Worm (Caenorhabditis elegans) whole organism, late embryonic: Measurements from ENCODE around the gene C40H1.9.
A peak's percentile ranks its signal among the peaks of the same experiment; 100 is the strongest.

Source experiments
- C08G9.2 ChIP-seq: sonication (generic microtip); optimal IDR thresholded peaks from 2 replicates; lab custom pipeline; 2016; ENCODE audit warnings: mild to moderate bottlenecking, missing genetic modification characterization, moderate library complexity, missing compliant biosample characterization
- K02D7.2 ChIP-seq: sonication (generic microtip); optimal IDR thresholded peaks from 2 replicates; lab custom pipeline; 2017; ENCODE audit warnings: mild to moderate bottlenecking, missing genetic modification characterization, missing compliant biosample characterization
- K09A11.1 ChIP-seq: sonication (generic microtip); optimal IDR thresholded peaks from 2 replicates; lab custom pipeline; 2017; ENCODE audit warnings: antibody characterized with exemption, mild to moderate bottlenecking, missing genetic modification characterization, missing compliant biosample characterization; ENCODE audit not compliant: insufficient read depth
- ahr-1 ChIP-seq: sonication (generic microtip); optimal IDR thresholded peaks from 2 replicates; lab custom pipeline; 2016; ENCODE audit warnings: missing genetic modification characterization, missing compliant biosample characterization
- ama-1 ChIP-seq: fragments of 150-350 bp; optimal IDR thresholded peaks from 2 replicates; lab custom pipeline; 2014
- ceh-18 ChIP-seq: sonication (generic microtip); optimal IDR thresholded peaks from 2 replicates; lab custom pipeline; 2016; ENCODE audit warnings: missing genetic modification characterization, missing compliant biosample characterization
- ceh-19 ChIP-seq: fragments of 200-800 bp; sonication (Bioruptor generic); optimal IDR thresholded peaks from 2 replicates; lab custom pipeline; 2018; ENCODE audit warnings: mild to moderate bottlenecking, missing genetic modification characterization, missing compliant biosample characterization
- ceh-22 ChIP-seq: sonication (generic microtip); optimal IDR thresholded peaks from 2 replicates; lab custom pipeline; 2017; ENCODE audit warnings: missing biosample characterization, missing genetic modification characterization
- ceh-24 ChIP-seq: sonication (generic microtip); optimal IDR thresholded peaks from 2 replicates; lab custom pipeline; 2016; ENCODE audit warnings: mild to moderate bottlenecking, missing genetic modification characterization, missing compliant biosample characterization
- ceh-30 ChIP-seq: fragments of 150-350 bp; optimal IDR thresholded peaks from 2 replicates; lab custom pipeline; 2014; ENCODE audit warnings: missing biosample characterization, missing genetic modification characterization
- ceh-34 ChIP-seq: sonication (generic microtip); optimal IDR thresholded peaks from 2 replicates; lab custom pipeline; 2016; ENCODE audit warnings: mild to moderate bottlenecking, missing genetic modification characterization, missing compliant biosample characterization
- ceh-45 ChIP-seq: fragments of 200-800 bp; sonication (Bioruptor generic); IDR thresholded peaks from 2 replicates; pipeline ENCODE4 v1.3.6; 2022; ENCODE audit warnings: missing genetic modification reagents, missing genetic modification characterization, missing compliant biosample characterization
- ceh-6 ChIP-seq: fragments of 200-800 bp; sonication (Bioruptor generic); optimal IDR thresholded peaks from 2 replicates; lab custom pipeline; 2018; ENCODE audit warnings: mild to moderate bottlenecking, missing genetic modification characterization, missing compliant biosample characterization
- ceh-9 ChIP-seq: sonication (generic microtip); optimal IDR thresholded peaks from 2 replicates; lab custom pipeline; 2016; ENCODE audit warnings: mild to moderate bottlenecking, missing genetic modification characterization, inconsistent platforms, missing compliant biosample characterization
- che-1 ChIP-seq: sonication (generic microtip); optimal IDR thresholded peaks from 2 replicates; lab custom pipeline; 2016; ENCODE audit warnings: mild to moderate bottlenecking, missing genetic modification characterization, missing compliant biosample characterization
- dmd-4 ChIP-seq: sonication (generic microtip); optimal IDR thresholded peaks from 2 replicates; lab custom pipeline; 2016; ENCODE audit warnings: borderline replicate concordance, missing genetic modification characterization, missing compliant biosample characterization
- hlh-30 ChIP-seq: sonication (generic microtip); optimal IDR thresholded peaks from 2 replicates; lab custom pipeline; 2017; ENCODE audit warnings: antibody characterized with exemption, missing genetic modification characterization, missing compliant biosample characterization; ENCODE audit not compliant: insufficient read depth
- lim-6 ChIP-seq: sonication (generic microtip); optimal IDR thresholded peaks from 2 replicates; lab custom pipeline; 2016; ENCODE audit warnings: missing genetic modification characterization, missing compliant biosample characterization
- nfya-1 ChIP-seq: sonication (generic microtip); optimal IDR thresholded peaks from 2 replicates; lab custom pipeline; 2017; ENCODE audit warnings: missing genetic modification characterization, mild to moderate bottlenecking, missing compliant biosample characterization, antibody characterized with exemption, moderate library complexity
- nhr-232 ChIP-seq: sonication (generic microtip); optimal IDR thresholded peaks from 2 replicates; lab custom pipeline; 2016; ENCODE audit warnings: missing genetic modification characterization, missing compliant biosample characterization
- pag-3 ChIP-seq: sonication (generic microtip); optimal IDR thresholded peaks from 2 replicates; lab custom pipeline; 2016; ENCODE audit warnings: missing compliant biosample characterization, missing genetic modification characterization, borderline replicate concordance
- pat-9 ChIP-seq: fragments of 200-800 bp; sonication (Bioruptor generic); optimal IDR thresholded peaks from 2 replicates; lab custom pipeline; 2018; ENCODE audit warnings: mild to moderate bottlenecking, missing genetic modification characterization, moderate library complexity, missing compliant biosample characterization
- pha-2 ChIP-seq: sonication (generic microtip); optimal IDR thresholded peaks from 2 replicates; lab custom pipeline; 2017; ENCODE audit warnings: mild to moderate bottlenecking, missing genetic modification characterization, missing compliant biosample characterization
- pha-4 ChIP-seq: fragments of 150-350 bp; optimal IDR thresholded peaks from 2 replicates; lab custom pipeline; 2018; ENCODE audit warnings: missing biosample characterization, missing genetic modification reagents, missing genetic modification characterization
- pqm-1 ChIP-seq: sonication (generic microtip); optimal IDR thresholded peaks from 2 replicates; lab custom pipeline; 2016; ENCODE audit warnings: missing genetic modification characterization, missing compliant biosample characterization
- pros-1 ChIP-seq: fragments of 150-350 bp; optimal IDR thresholded peaks from 2 replicates; lab custom pipeline; 2014; ENCODE audit warnings: missing biosample characterization, missing genetic modification reagents, missing genetic modification characterization
- ref-2 ChIP-seq: sonication (generic microtip); optimal IDR thresholded peaks from 2 replicates; lab custom pipeline; 2016; ENCODE audit warnings: missing genetic modification characterization, missing compliant biosample characterization
- sox-2 ChIP-seq: fragments of 200-800 bp; sonication (Bioruptor generic); IDR thresholded peaks from 2 replicates; pipeline ENCODE4 v1.3.6; 2022; ENCODE audit warnings: missing genetic modification reagents, missing genetic modification characterization, missing compliant biosample characterization
- syd-9 ChIP-seq: sonication (generic microtip); optimal IDR thresholded peaks from 2 replicates; lab custom pipeline; 2016; ENCODE audit warnings: mild to moderate bottlenecking, missing genetic modification characterization, moderate library complexity, missing compliant biosample characterization
- tbx-2 ChIP-seq: sonication (generic microtip); optimal IDR thresholded peaks from 2 replicates; lab custom pipeline; 2016; ENCODE audit warnings: missing genetic modification characterization, missing compliant biosample characterization
- tbx-7 ChIP-seq: sonication (generic microtip); optimal IDR thresholded peaks from 2 replicates; lab custom pipeline; 2016; ENCODE audit warnings: missing genotype, missing genetic modification characterization, missing compliant biosample characterization
- unc-3 ChIP-seq, 2 experiments: fragments of 200-800 bp in 1 of 2; sonication (Bioruptor generic) in 1 of 2; sonication (generic microtip) in 1 of 2; conservative IDR thresholded peaks in 1 of 2; optimal IDR thresholded peaks in 1 of 2; 2 replicates each; pipeline versions ENCODE4 v1.3.6 to Lab custom; 2016 to 2022; ENCODE audit warnings: missing compliant biosample characterization in 2 of 2, missing genetic modification characterization in 2 of 2, missing genetic modification reagents in 1 of 2
- unc-55 ChIP-seq: sonication (generic microtip); optimal IDR thresholded peaks from 2 replicates; lab custom pipeline; 2017; ENCODE audit warnings: missing biosample characterization, missing genetic modification reagents, missing genetic modification characterization

The C40H1.9 gene

ce11 chrIII:9336807-9337206 is 17.1 kb downstream of the C40H1.9 start:
- TF ChIP-seq hlh-30 (tag; lab: Kevin White, UChicago) (no peak), dmd-4 (no peak), lim-6 (tag; lab: Kevin White, UChicago) (no peak), pha-4 (tag; lab: Kevin White, UChicago) (no peak), syd-9 (tag; lab: Kevin White, UChicago) (no peak), ceh-6 (no peak), pros-1 (tag; lab: Kevin White, UChicago) (no peak), unc-3 (GFP tag; conservative IDR thresholded peaks at IDR 0.05; lab: Robert Waterston, UW) (no peak), unc-3 (tag; optimal IDR thresholded peaks at IDR 0.05; lab: Kevin White, UChicago) (no peak), C08G9.2 (tag; lab: Kevin White, UChicago) (no peak), ref-2 (no peak), nfya-1 (tag; lab: Kevin White, UChicago) (no peak), pqm-1 (tag; lab: Kevin White, UChicago) (no peak), ahr-1 (tag; lab: Kevin White, UChicago) (no peak), ceh-22 (tag; lab: Kevin White, UChicago) (no peak), ceh-19 (no peak), tbx-2 (no peak), ceh-9 (tag; lab: Kevin White, UChicago) (no peak), ceh-24 (tag; lab: Kevin White, UChicago) (no peak)

ce11 chrIII:9337968-9338367 is 18.2 kb downstream of the C40H1.9 start:
- TF ChIP-seq nfya-1 (tag; lab: Kevin White, UChicago): no peak

- TF ChIP-seq lim-6 (tag; lab: Kevin White, UChicago): no peak
- no peak for TF ChIP-seq ama-1 (lab: Kevin White, UChicago)
- no peak for TF ChIP-seq pha-2 (tag; lab: Kevin White, UChicago)
- TF ChIP-seq ceh-9 (tag; lab: Kevin White, UChicago): no peak
- no peak for TF ChIP-seq tbx-7 (tag; lab: Kevin White, UChicago)
- TF ChIP-seq che-1 (tag; lab: Kevin White, UChicago): no peak
- TF ChIP-seq pag-3: no peak
- no peak for TF ChIP-seq ceh-34 (tag; lab: Kevin White, UChicago)
These were observed 20.3 kb downstream of the C40H1.9 start for ce11 chrIII:9340025-9340424.

- TF ChIP-seq K02D7.2 (tag; lab: Kevin White, UChicago) (no peak), ceh-45 (GFP tag; lab: Robert Waterston, UW) (no peak), pat-9 (tag; lab: Kevin White, UChicago) (no peak), tbx-7 (tag; lab: Kevin White, UChicago) (no peak), K09A11.1 (tag; lab: Kevin White, UChicago) (no peak), ceh-9 (tag; lab: Kevin White, UChicago) (no peak), sox-2 (GFP tag; lab: Robert Waterston, UW) (no peak), nhr-232 (tag; lab: Kevin White, UChicago) (no peak), ceh-34 (tag; lab: Kevin White, UChicago) (no peak), ceh-30 (tag; lab: Kevin White, UChicago) (no peak)
These were observed 24.6 kb downstream of the C40H1.9 start, which contains the start of gene emb-9 for ce11 chrIII:9344347-9344746. TSS of gene emb-9 (minus strand) at chrIII:9344447.

ce11 chrIII:9346114-9346513 is 26.4 kb downstream of the C40H1.9 start:
- TF ChIP-seq unc-55 (GFP tag; lab: Kevin White, UChicago): peak; percentile 97
- peak; percentile 1 for TF ChIP-seq ceh-18 (tag; lab: Kevin White, UChicago)
- no peak for TF ChIP-seq ref-2
